Worm (Caenorhabditis elegans) whole organism, young adult: Measurements from ENCODE around the gene F49E2.5.

Source experiments
- D2030.7 ChIP-seq: fragments of 200-800 bp; sonication (Bioruptor generic); IDR thresholded peaks from 2 replicates; pipeline ENCODE4 v1.3.6; 2022; ENCODE audit warnings: missing genetic modification reagents, missing genetic modification characterization, missing compliant biosample characterization
- Y53F4B.3 ChIP-seq: fragments of 200-800 bp; sonication (Bioruptor generic); IDR thresholded peaks from 2 replicates; pipeline ENCODE4 v1.3.6; 2022; ENCODE audit warnings: missing genetic modification reagents, missing genetic modification characterization, missing compliant biosample characterization
- akir-1 ChIP-seq: fragments of 200-800 bp; sonication (Bioruptor generic); optimal IDR thresholded peaks from 2 replicates; lab custom pipeline; 2018; ENCODE audit warnings: mild to moderate bottlenecking, missing genetic modification characterization, moderate library complexity, missing compliant biosample characterization
- pha-4 ChIP-seq: fragments of 150-350 bp; sonication (generic microtip); optimal IDR thresholded peaks from 2 replicates; lab custom pipeline; 2014; ENCODE audit warnings: missing biosample characterization, missing genetic modification reagents, missing genetic modification characterization
- unc-62 ChIP-seq: fragments of 150-350 bp; optimal IDR thresholded peaks from 2 replicates; lab custom pipeline; 2014; ENCODE audit warnings: missing biosample characterization, missing genetic modification reagents, missing genetic modification characterization

- TF ChIP-seq Y53F4B.3: no peak
- no peak for TF ChIP-seq unc-62 (GFP tag; lab: Kevin White, UChicago)
- no peak for TF ChIP-seq akir-1
- no peak for TF ChIP-seq pha-4 (tag; lab: Kevin White, UChicago)
- TF ChIP-seq D2030.7 (GFP tag; lab: Robert Waterston, UW): no peak
Observed at ce11 chrX:9512457-9512856, 31.0 kb upstream of the F49E2.5 start.
